Worm (Caenorhabditis elegans) whole organism, L2 larva: ENCODE data around the gene acd-3.

Source experiments
- C34F6.9 ChIP-seq: fragments of 150-350 bp; optimal IDR thresholded peaks from 2 replicates; lab custom pipeline; 2014; ENCODE audit warnings: missing biosample characterization, missing genetic modification characterization
- F13H6.1 ChIP-seq: sonication (generic microtip); optimal IDR thresholded peaks from 2 replicates; lab custom pipeline; 2016; ENCODE audit warnings: missing genetic modification characterization, missing compliant biosample characterization
- R02D3.7 ChIP-seq: fragments of 150-350 bp; optimal IDR thresholded peaks from 2 replicates; lab custom pipeline; 2014; ENCODE audit warnings: missing biosample characterization, missing genetic modification characterization
- Y55F3AM.14 ChIP-seq: fragments of 200-800 bp; sonication (Bioruptor generic); optimal IDR thresholded peaks from 2 replicates; lab custom pipeline; 2018; ENCODE audit warnings: mild to moderate bottlenecking, missing genetic modification characterization, missing compliant biosample characterization
- aly-2 ChIP-seq: fragments of 150-350 bp; optimal IDR thresholded peaks from 2 replicates; lab custom pipeline; 2014; ENCODE audit warnings: missing biosample characterization, missing genetic modification characterization
- ceh-16 ChIP-seq: fragments of 150-350 bp; optimal IDR thresholded peaks from 2 replicates; lab custom pipeline; 2014; ENCODE audit warnings: missing biosample characterization, missing genetic modification characterization
- ceh-82 ChIP-seq: fragments of 150-350 bp; optimal IDR thresholded peaks from 2 replicates; lab custom pipeline; 2014; ENCODE audit warnings: missing biosample characterization, missing genetic modification characterization
- dmd-4 ChIP-seq: sonication (generic microtip); optimal IDR thresholded peaks from 2 replicates; lab custom pipeline; 2017; ENCODE audit warnings: missing biosample characterization, missing genetic modification characterization
- egl-27 ChIP-seq: sonication (generic microtip); optimal IDR thresholded peaks from 3 replicates; lab custom pipeline; 2017; ENCODE audit warnings: missing biosample characterization, missing genetic modification reagents, missing genetic modification characterization
- elt-1 ChIP-seq: fragments of 150-350 bp; optimal IDR thresholded peaks from 2 replicates; lab custom pipeline; 2014; ENCODE audit warnings: missing biosample characterization, missing genetic modification characterization
- elt-3 ChIP-seq: sonication (generic microtip); optimal IDR thresholded peaks from 2 replicates; lab custom pipeline; 2017; ENCODE audit warnings: missing biosample characterization, missing genetic modification characterization
- fos-1 ChIP-seq: fragments of 150-350 bp; optimal IDR thresholded peaks from 2 replicates; lab custom pipeline; 2014; ENCODE audit warnings: missing biosample characterization, missing genetic modification characterization
- gmeb-1 ChIP-seq: fragments of 150-350 bp; optimal IDR thresholded peaks from 2 replicates; lab custom pipeline; 2014; ENCODE audit warnings: missing biosample characterization, missing genetic modification characterization
- lin-11 ChIP-seq: fragments of 150-350 bp; sonication (generic microtip); optimal IDR thresholded peaks from 2 replicates; lab custom pipeline; 2014; ENCODE audit warnings: missing biosample characterization, missing genetic modification characterization, inconsistent platforms, mixed read lengths
- lin-13 ChIP-seq: fragments of 150-350 bp; optimal IDR thresholded peaks from 2 replicates; lab custom pipeline; 2014; ENCODE audit warnings: missing biosample characterization, missing genetic modification reagents, missing genetic modification characterization
- lsy-2 ChIP-seq, 2 experiments: fragments of 150-350 bp in 1 of 2; sonication (generic microtip) in 1 of 2; optimal IDR thresholded peaks; 2 replicates each; lab custom pipeline; 2014 to 2017; ENCODE audit warnings: missing biosample characterization in 2 of 2, missing genetic modification characterization in 2 of 2
- mab-5 ChIP-seq: fragments of 150-350 bp; optimal IDR thresholded peaks from 2 replicates; lab custom pipeline; 2014; ENCODE audit warnings: missing biosample characterization, missing genetic modification characterization
- mbf-1 ChIP-seq: sonication (generic microtip); optimal IDR thresholded peaks from 2 replicates; lab custom pipeline; 2017; ENCODE audit warnings: missing biosample characterization, missing genetic modification characterization
- mdl-1 ChIP-seq, 2 experiments: fragments of 150-350 bp in 1 of 2; sonication (generic microtip) in 1 of 2; optimal IDR thresholded peaks; 2 replicates each; lab custom pipeline; 2017; ENCODE audit warnings: missing biosample characterization in 2 of 2, missing genetic modification characterization in 2 of 2
- nhr-10 ChIP-seq: sonication (generic microtip); optimal IDR thresholded peaks from 2 replicates; lab custom pipeline; 2017; ENCODE audit warnings: missing biosample characterization, missing genetic modification characterization
- nhr-11 ChIP-seq: fragments of 150-350 bp; optimal IDR thresholded peaks from 2 replicates; lab custom pipeline; 2014; ENCODE audit warnings: missing biosample characterization, missing genetic modification characterization
- nhr-12 ChIP-seq: fragments of 150-350 bp; optimal IDR thresholded peaks from 2 replicates; lab custom pipeline; 2014; ENCODE audit warnings: missing biosample characterization, missing genetic modification characterization
- nhr-129 ChIP-seq: fragments of 150-350 bp; optimal IDR thresholded peaks from 2 replicates; lab custom pipeline; 2014; ENCODE audit warnings: missing biosample characterization, missing genetic modification characterization
- nhr-23 ChIP-seq: fragments of 150-350 bp; optimal IDR thresholded peaks from 2 replicates; lab custom pipeline; 2014; ENCODE audit warnings: missing biosample characterization, missing genetic modification reagents, missing genetic modification characterization
- nhr-237 ChIP-seq: fragments of 150-350 bp; optimal IDR thresholded peaks from 2 replicates; lab custom pipeline; 2014; ENCODE audit warnings: missing biosample characterization, missing genetic modification characterization
- nhr-25 ChIP-seq: fragments of 150-350 bp; sonication (generic microtip); optimal IDR thresholded peaks from 3 replicates; lab custom pipeline; 2014; ENCODE audit warnings: missing biosample characterization, missing genetic modification characterization
- nhr-77 ChIP-seq: fragments of 150-350 bp; optimal IDR thresholded peaks from 2 replicates; lab custom pipeline; 2014; ENCODE audit warnings: missing biosample characterization, missing genetic modification characterization
- peb-1 ChIP-seq: fragments of 150-350 bp; optimal IDR thresholded peaks from 2 replicates; lab custom pipeline; 2014; ENCODE audit warnings: missing biosample characterization, missing genetic modification characterization
- sem-4 ChIP-seq: fragments of 150-350 bp; optimal IDR thresholded peaks from 2 replicates; lab custom pipeline; 2014; ENCODE audit warnings: missing biosample characterization, missing genetic modification reagents, missing genetic modification characterization
- skn-1 ChIP-seq: sonication (generic microtip); optimal IDR thresholded peaks from 2 replicates; lab custom pipeline; 2017; ENCODE audit warnings: missing biosample characterization, missing genetic modification characterization
- sma-3 ChIP-seq: sonication (generic microtip); optimal IDR thresholded peaks from 2 replicates; lab custom pipeline; 2016; ENCODE audit warnings: missing genetic modification reagents, missing genetic modification characterization, missing compliant biosample characterization
- snpc-4 ChIP-seq: fragments of 150-350 bp; optimal IDR thresholded peaks from 2 replicates; lab custom pipeline; 2014; ENCODE audit warnings: missing biosample characterization, missing genetic modification characterization
- unc-39 ChIP-seq: fragments of 150-350 bp; optimal IDR thresholded peaks from 2 replicates; lab custom pipeline; 2014; ENCODE audit warnings: missing biosample characterization, missing genetic modification characterization
- zag-1 ChIP-seq: fragments of 150-350 bp; optimal IDR thresholded peaks from 2 replicates; lab custom pipeline; 2014; ENCODE audit warnings: missing biosample characterization, missing genetic modification characterization

acd-3 gene

DNA sequence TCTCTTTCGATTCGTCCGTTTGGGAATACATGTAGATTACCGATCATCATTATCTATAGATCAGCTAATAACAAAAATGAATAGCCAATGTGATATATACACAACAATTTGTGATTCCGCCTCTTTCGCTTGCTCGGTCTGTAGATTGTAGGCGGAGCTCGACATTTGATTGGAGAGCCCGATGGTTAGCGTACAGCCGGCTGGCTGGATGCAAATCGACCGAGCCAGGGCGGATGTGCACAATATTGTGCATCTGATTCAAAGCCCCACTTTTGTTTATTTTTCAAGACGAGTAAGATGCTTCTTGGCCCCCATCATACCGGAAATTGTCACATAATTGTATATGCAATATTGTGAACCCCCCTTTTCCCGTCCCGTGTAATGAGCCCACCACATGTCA lies 12.7 kb downstream of the acd-3 start, which contains the start of gene dmd-4:
TSS of gene dmd-4 (minus strand) at position 101 of the 400 bp plus-strand sequence.
- TF ChIP-seq peb-1 (no peak), nhr-10 (tag; lab: Kevin White, UChicago) (no peak), mbf-1 (no peak), Y55F3AM.14 (GFP tag; lab: Kevin White, UChicago) (no peak), snpc-4 (tag; lab: Kevin White, UChicago) (no peak), ceh-82 (tag; lab: Kevin White, UChicago) (no peak), lin-11 (tag; lab: Kevin White, UChicago) (no peak), skn-1 (tag; lab: Kevin White, UChicago) (no peak), zag-1 (tag; lab: Kevin White, UChicago) (no peak), nhr-23 (tag; lab: Kevin White, UChicago) (no peak), sma-3 (GFP tag; lab: Kevin White, UChicago) (no peak), sem-4 (no peak), nhr-129 (no peak)

DNA sequence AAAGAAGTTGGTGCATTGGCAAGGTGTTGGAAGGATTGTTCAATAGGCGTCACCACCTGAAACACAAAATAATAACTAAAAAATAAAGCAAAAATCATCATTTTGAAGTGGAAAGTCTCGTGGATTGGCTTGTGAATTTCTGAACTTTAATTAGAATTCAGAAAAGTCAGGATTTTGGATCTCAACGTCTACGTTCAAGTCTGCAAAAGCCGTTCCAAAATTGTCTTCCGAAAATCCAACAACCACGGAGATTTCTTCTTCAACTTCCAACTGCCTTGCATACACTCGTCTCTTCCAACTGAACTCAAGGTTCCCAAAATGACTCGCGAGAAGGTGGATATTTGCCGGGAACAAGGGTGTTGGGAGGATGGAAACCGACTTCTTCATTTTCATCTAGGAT lies 16.7 kb downstream of the acd-3 start, which contains the start of gene C27C12.3:
TSS of gene C27C12.3 (minus strand) at position 101 of the 400 bp plus-strand sequence.
- TF ChIP-seq nhr-77 (tag; lab: Kevin White, UChicago) (no peak), nhr-237 (tag; lab: Kevin White, UChicago) (no peak), F13H6.1 (tag; lab: Kevin White, UChicago) (no peak)

DNA sequence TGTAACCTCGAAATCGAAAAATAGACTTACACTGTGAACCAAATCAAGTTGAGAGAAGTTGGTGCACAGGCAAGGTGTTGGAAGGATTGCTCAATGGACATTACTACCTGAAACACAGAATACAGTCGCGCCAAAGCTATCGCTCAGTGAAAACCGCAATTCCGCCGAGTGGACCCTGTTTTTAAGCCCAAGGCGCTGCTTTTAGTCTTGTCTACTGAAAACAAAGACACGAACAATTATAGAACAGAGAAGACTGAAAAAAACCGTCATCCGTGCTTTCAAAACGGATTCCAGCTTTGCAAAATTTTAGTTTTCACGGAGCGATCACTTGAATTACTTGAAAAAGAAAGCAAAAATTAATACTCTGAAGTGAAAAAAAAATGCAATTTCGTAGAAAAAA lies 19.1 kb downstream of the acd-3 start, which contains the start of gene F31F6.1:
TSS of gene F31F6.1 (minus strand) at position 101 of the 400 bp plus-strand sequence.
- TF ChIP-seq mdl-1 (tag; optimal IDR thresholded peaks at IDR 0.05; lab: Kevin White, UChicago) (no peak), nhr-11 (no peak), Y55F3AM.14 (GFP tag; lab: Kevin White, UChicago) (no peak), aly-2 (tag; lab: Kevin White, UChicago) (no peak), C34F6.9 (tag; lab: Kevin White, UChicago) (no peak), F13H6.1 (tag; lab: Kevin White, UChicago) (no peak), nhr-25 (tag; lab: Kevin White, UChicago) (no peak)

DNA sequence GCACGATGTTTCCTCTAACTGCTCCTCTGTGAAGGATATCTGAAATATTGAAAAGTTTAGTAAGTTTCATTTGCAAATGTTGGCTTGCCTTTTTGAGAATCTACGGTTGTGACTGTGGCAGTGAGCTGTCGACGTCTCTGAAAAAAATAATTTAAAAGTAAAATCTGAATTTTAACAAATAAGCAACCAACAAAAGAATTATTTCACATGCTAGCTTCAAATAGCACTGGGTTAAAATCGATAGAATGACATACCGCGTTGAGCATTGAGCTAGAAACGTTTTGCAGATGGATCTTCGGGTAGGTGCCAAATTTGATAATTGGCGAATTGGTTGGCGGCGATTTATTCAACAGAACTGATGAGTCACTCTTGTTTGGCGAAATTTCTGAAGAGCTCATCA lies 22.7 kb downstream of the acd-3 start, which contains the start of gene F31F6.2:
TSS of gene F31F6.2 (minus strand) at position 101 of the 400 bp plus-strand sequence.
- TF ChIP-seq nhr-10 (tag; lab: Kevin White, UChicago) (no peak), Y55F3AM.14 (GFP tag; lab: Kevin White, UChicago) (no peak), nhr-12 (tag; lab: Kevin White, UChicago) (no peak), fos-1 (no peak), elt-1 (tag; lab: Kevin White, UChicago) (no peak), unc-39 (no peak), lin-13 (no peak), peb-1 (no peak), mdl-1 (tag; optimal IDR thresholded peaks at IDR 0.05; lab: Kevin White, UChicago) (no peak), nhr-25 (tag; lab: Kevin White, UChicago) (no peak), lin-11 (tag; lab: Kevin White, UChicago) (no peak), elt-3 (tag; lab: Kevin White, UChicago) (no peak), R02D3.7 (tag; lab: Kevin White, UChicago) (no peak), lsy-2 (tag; optimal IDR thresholded peaks at IDR 0.05; lab: Kevin White, UChicago) (no peak), nhr-23 (tag; lab: Kevin White, UChicago) (no peak)

DNA sequence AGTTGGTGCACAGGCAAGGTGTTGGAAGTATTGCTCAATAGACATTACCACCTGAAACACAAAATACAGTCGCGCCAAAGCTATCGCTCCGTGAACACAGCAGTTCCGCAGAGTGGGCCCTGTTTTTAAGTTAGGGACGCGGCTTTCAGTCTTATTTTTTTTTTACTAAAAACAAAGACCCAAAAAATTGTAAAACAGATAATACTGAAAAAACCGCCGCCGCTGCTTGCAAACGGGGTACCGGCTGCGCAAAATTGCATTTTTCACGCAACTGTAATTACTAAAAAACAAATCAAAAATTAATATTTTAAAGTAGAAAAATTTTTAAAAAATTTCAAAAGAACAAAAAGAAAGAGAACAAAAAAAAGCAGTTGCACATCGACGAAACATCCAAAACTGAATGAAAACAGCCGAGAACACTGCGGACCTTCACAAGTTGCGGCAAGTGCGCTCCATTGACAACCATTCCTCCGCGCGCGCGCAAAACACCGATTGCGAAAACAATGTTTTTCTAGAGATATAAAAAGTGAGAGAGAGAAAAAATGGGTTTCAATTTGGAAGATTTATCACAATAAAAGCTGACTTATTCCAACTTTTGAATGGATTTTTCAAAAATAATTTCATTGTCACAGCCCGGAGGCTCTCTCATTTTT lies 23.9 kb downstream of the acd-3 start, which contains the start of gene F31F6.3:
TSS of gene F31F6.3 (minus strand) at position 51 of the 653 bp plus-strand sequence.
- TF ChIP-seq ceh-16 (tag; lab: Kevin White, UChicago) (no peak), lsy-2 (tag; optimal IDR thresholded peaks at IDR 0.05; lab: Kevin White, UChicago) (no peak), dmd-4 (tag; lab: Kevin White, UChicago) (no peak), gmeb-1 (no peak), mab-5 (tag; lab: Kevin White, UChicago) (no peak), sem-4 (no peak), skn-1 (tag; lab: Kevin White, UChicago) (no peak), nhr-77 (tag; lab: Kevin White, UChicago) (no peak), nhr-23 (tag; lab: Kevin White, UChicago) (no peak), egl-27 (no peak), nhr-10 (tag; lab: Kevin White, UChicago) (no peak)
